Fruit fly (Drosophila melanogaster) whole organism, embryonic: Measurements from ENCODE around the gene CG17660.
A peak's percentile ranks its signal among the peaks of the same experiment; 100 is the strongest.

Experiments used
- ATbp ChIP-seq: fragments of 200-800 bp; sonication (Bioruptor generic); optimal IDR thresholded peaks from 2 replicates; lab custom pipeline; 2017; ENCODE audit warnings: missing biosample characterization, mild to moderate bottlenecking, missing genetic modification characterization, missing genetic modification reagents
- Aef1 ChIP-seq: fragments of 200-800 bp; sonication (Bioruptor generic); IDR thresholded peaks from 3 replicates; pipeline ENCODE4 v1.3.6; 2022; ENCODE audit warnings: missing biosample characterization, missing genetic modification characterization
- Asciz ChIP-seq: fragments of 200-800 bp; sonication (Bioruptor generic); optimal IDR thresholded peaks from 2 replicates; lab custom pipeline; 2017; ENCODE audit warnings: missing biosample characterization, mild to moderate bottlenecking, missing genetic modification characterization, missing genetic modification reagents
- Atf6 ChIP-seq: fragments of 200-800 bp; sonication (Bioruptor generic); IDR thresholded peaks from 2 replicates; pipeline ENCODE4 v1.3.6; 2022; ENCODE audit warnings: missing biosample characterization, missing genetic modification characterization
- B-H2 ChIP-seq: fragments of 200-800 bp; sonication (Bioruptor generic); optimal IDR thresholded peaks from 2 replicates; lab custom pipeline; 2018; ENCODE audit warnings: missing biosample characterization, mild to moderate bottlenecking, missing genetic modification characterization
- Bteb2 ChIP-seq: fragments of 200-800 bp; sonication (Bioruptor generic); optimal IDR thresholded peaks from 2 replicates; lab custom pipeline; 2016; ENCODE audit warnings: missing biosample characterization, missing genetic modification characterization
- CG10431 ChIP-seq: fragments of 200-800 bp; sonication (Bioruptor generic); optimal IDR thresholded peaks from 3 replicates; lab custom pipeline; 2018; ENCODE audit warnings: missing biosample characterization, mild to moderate bottlenecking, missing genetic modification characterization
- CG11456 ChIP-seq: fragments of 200-800 bp; sonication (Bioruptor generic); IDR thresholded peaks from 3 replicates; pipeline ENCODE4 v1.3.6; 2022; ENCODE audit warnings: missing biosample characterization, missing genetic modification characterization
- CG15269 ChIP-seq: fragments of 200-800 bp; sonication (Bioruptor generic); optimal IDR thresholded peaks from 2 replicates; lab custom pipeline; 2018; ENCODE audit warnings: missing biosample characterization, mild to moderate bottlenecking, missing genetic modification characterization, moderate library complexity
- CG1603 ChIP-seq: fragments of 200-800 bp; sonication (Bioruptor generic); optimal IDR thresholded peaks from 2 replicates; lab custom pipeline; 2019; ENCODE audit warnings: missing biosample characterization, mild to moderate bottlenecking, missing genetic modification characterization, moderate library complexity
- CG18262 ChIP-seq: fragments of 200-800 bp; optimal IDR thresholded peaks from 3 replicates; lab custom pipeline; 2019; ENCODE audit warnings: missing biosample characterization, mild to moderate bottlenecking, missing genetic modification characterization, moderate library complexity
- CG18599 ChIP-seq: fragments of 200-800 bp; sonication (Bioruptor generic); optimal IDR thresholded peaks from 3 replicates; lab custom pipeline; 2017; ENCODE audit warnings: missing biosample characterization, missing genetic modification characterization, mild to moderate bottlenecking, moderate library complexity, missing genetic modification reagents
- CG2199 ChIP-seq: fragments of 200-800 bp; sonication (Bioruptor generic); IDR thresholded peaks from 3 replicates; pipeline ENCODE4 v1.3.6; 2022; ENCODE audit warnings: missing biosample characterization, missing genetic modification characterization
- CG2889 ChIP-seq: fragments of 200-800 bp; sonication (Bioruptor generic); IDR thresholded peaks from 3 replicates; pipeline ENCODE4 v1.3.6; 2022; ENCODE audit warnings: missing biosample characterization, missing genetic modification characterization
- CG30020 ChIP-seq: fragments of 200-800 bp; optimal IDR thresholded peaks from 2 replicates; lab custom pipeline; 2019; ENCODE audit warnings: missing biosample characterization, mild to moderate bottlenecking, missing genetic modification characterization, moderate library complexity
- CG30431 ChIP-seq: fragments of 200-800 bp; sonication (Bioruptor generic); optimal IDR thresholded peaks from 2 replicates; lab custom pipeline; 2017; ENCODE audit warnings: missing biosample characterization, missing genetic modification characterization
- CG31441 ChIP-seq: fragments of 200-800 bp; sonication (Bioruptor generic); IDR thresholded peaks from 2 replicates; pipeline ENCODE4 v1.3.6; 2022; ENCODE audit warnings: missing biosample characterization, missing genetic modification characterization
- CG3838 ChIP-seq: fragments of 200-800 bp; sonication (Bioruptor generic); optimal IDR thresholded peaks from 3 replicates; lab custom pipeline; 2016; ENCODE audit warnings: missing biosample characterization, missing genetic modification characterization
- CG3995 ChIP-seq: fragments of 200-800 bp; sonication (Bioruptor generic); optimal IDR thresholded peaks from 3 replicates; lab custom pipeline; 2016; ENCODE audit warnings: missing biosample characterization, missing genetic modification characterization
- CG4404 ChIP-seq: fragments of 200-800 bp; sonication (Bioruptor generic); IDR thresholded peaks from 2 replicates; pipeline ENCODE4 v1.3.6; 2022; ENCODE audit warnings: missing biosample characterization, missing genetic modification characterization
- CG4707 ChIP-seq: fragments of 200-800 bp; sonication (Bioruptor generic); optimal IDR thresholded peaks from 2 replicates; lab custom pipeline; 2018; ENCODE audit warnings: missing biosample characterization, mild to moderate bottlenecking, missing genetic modification characterization, moderate library complexity
- CG7928 ChIP-seq: fragments of 200-800 bp; sonication (Bioruptor generic); optimal IDR thresholded peaks from 2 replicates; lab custom pipeline; 2017; ENCODE audit warnings: missing biosample characterization, mild to moderate bottlenecking, missing genetic modification characterization
- CG9727 ChIP-seq: fragments of 200-800 bp; sonication (Bioruptor generic); optimal IDR thresholded peaks from 3 replicates; lab custom pipeline; 2017; ENCODE audit warnings: missing biosample characterization, mild to moderate bottlenecking, missing genetic modification characterization
- CTCF ChIP-seq: fragments of 200-800 bp; sonication (Bioruptor generic); optimal IDR thresholded peaks from 2 replicates; lab custom pipeline; 2017; ENCODE audit warnings: missing biosample characterization, mild to moderate bottlenecking, missing genetic modification characterization, moderate library complexity
- Deaf1 ChIP-seq: fragments of 200-800 bp; optimal IDR thresholded peaks from 3 replicates; lab custom pipeline; 2019; ENCODE audit warnings: missing biosample characterization, mild to moderate bottlenecking, missing genetic modification characterization, moderate library complexity
- HLH54F ChIP-seq: fragments of 200-800 bp; sonication (Bioruptor generic); optimal IDR thresholded peaks from 3 replicates; lab custom pipeline; 2016; ENCODE audit warnings: missing biosample characterization, missing genetic modification characterization
- Hr51 ChIP-seq, 2 experiments: fragments of 200-800 bp; sonication (Bioruptor generic); optimal IDR thresholded peaks; 2 replicates in 1 of 2; 3 replicates in 1 of 2; lab custom pipeline; 2016 to 2018; ENCODE audit warnings: missing biosample characterization in 2 of 2, missing genetic modification characterization in 2 of 2, mild to moderate bottlenecking in 1 of 2, moderate library complexity in 1 of 2
- Hr78 ChIP-seq, 2 experiments: fragments of 200-800 bp in 1 of 2; fragments of >200 bp in 1 of 2; sonication (Bioruptor generic) in 1 of 2; optimal IDR thresholded peaks; 2 replicates each; lab custom pipeline; 2017 to 2019; ENCODE audit warnings: missing biosample characterization in 2 of 2, missing genetic modification characterization in 2 of 2, mild to moderate bottlenecking in 1 of 2, moderate library complexity in 1 of 2
- Hsf ChIP-seq: fragments of 200-800 bp; sonication (Bioruptor generic); optimal IDR thresholded peaks from 3 replicates; lab custom pipeline; 2016; ENCODE audit warnings: missing biosample characterization, missing genetic modification characterization
- MBD-R2 ChIP-seq: fragments of 200-800 bp; sonication (Bioruptor generic); IDR thresholded peaks from 2 replicates; pipeline ENCODE4 v1.3.6; 2022; ENCODE audit warnings: missing biosample characterization, missing genetic modification characterization
- Poxn ChIP-seq: fragments of 200-800 bp; sonication (Bioruptor generic); IDR thresholded peaks from 2 replicates; pipeline ENCODE4 v1.3.6; 2022; ENCODE audit warnings: missing biosample characterization, missing genetic modification characterization
- Spps ChIP-seq: fragments of 200-800 bp; sonication (Bioruptor generic); optimal IDR thresholded peaks from 2 replicates; lab custom pipeline; 2018; ENCODE audit warnings: missing biosample characterization, mild to moderate bottlenecking, missing genetic modification characterization
- br ChIP-seq: fragments of >200 bp; optimal IDR thresholded peaks from 2 replicates; lab custom pipeline; 2017
- chn ChIP-seq: fragments of 200-800 bp; sonication (Bioruptor generic); optimal IDR thresholded peaks from 2 replicates; lab custom pipeline; 2016; ENCODE audit warnings: missing biosample characterization, missing genetic modification characterization
- dmrt11E ChIP-seq: fragments of 200-800 bp; sonication (Bioruptor generic); optimal IDR thresholded peaks from 3 replicates; lab custom pipeline; 2018; ENCODE audit warnings: missing biosample characterization, mild to moderate bottlenecking, missing genetic modification characterization, moderate library complexity
- emc ChIP-seq: fragments of 200-800 bp; sonication (Bioruptor generic); optimal IDR thresholded peaks from 2 replicates; lab custom pipeline; 2016; ENCODE audit warnings: missing biosample characterization, missing genetic modification characterization
- eve ChIP-seq, 2 experiments: fragments of >200 bp; optimal IDR thresholded peaks; 2 replicates each; lab custom pipeline; 2017; ENCODE audit warnings: missing biosample characterization in 2 of 2, missing genetic modification characterization in 2 of 2
- ftz-f1 ChIP-seq: fragments of 200-800 bp; sonication (Bioruptor generic); optimal IDR thresholded peaks from 2 replicates; lab custom pipeline; 2016; ENCODE audit warnings: missing biosample characterization, missing genetic modification characterization
- gcm ChIP-seq: fragments of 200-800 bp; sonication (Bioruptor generic); optimal IDR thresholded peaks from 2 replicates; lab custom pipeline; 2019; ENCODE audit warnings: missing biosample characterization, mild to moderate bottlenecking, missing genetic modification characterization, moderate library complexity
- hkb ChIP-seq, 2 experiments: fragments of 200-800 bp in 1 of 2; fragments of >200 bp in 1 of 2; sonication (Bioruptor generic) in 1 of 2; IDR thresholded peaks in 1 of 2; optimal IDR thresholded peaks in 1 of 2; 2 replicates each; pipeline versions ENCODE4 v1.3.6 to Lab custom; 2017 to 2022; ENCODE audit warnings: missing biosample characterization in 1 of 2, missing genetic modification characterization in 1 of 2
- jumu ChIP-seq: fragments of 200-800 bp; sonication (Bioruptor generic); optimal IDR thresholded peaks from 3 replicates; lab custom pipeline; 2016; ENCODE audit warnings: missing biosample characterization, missing genetic modification characterization
- mirr ChIP-seq: fragments of 200-800 bp; sonication (Bioruptor generic); optimal IDR thresholded peaks from 3 replicates; lab custom pipeline; 2018; ENCODE audit warnings: missing biosample characterization, mild to moderate bottlenecking, missing genetic modification characterization
- nerfin-2 ChIP-seq: fragments of 200-800 bp; sonication (Bioruptor generic); IDR thresholded peaks from 2 replicates; pipeline ENCODE4 v1.3.6; 2022; ENCODE audit warnings: missing biosample characterization, missing genetic modification characterization; ENCODE audit not compliant: partially characterized antibody
- nmo ChIP-seq: fragments of 200-800 bp; sonication (Bioruptor generic); optimal IDR thresholded peaks from 2 replicates; lab custom pipeline; 2018; ENCODE audit warnings: missing biosample characterization, mild to moderate bottlenecking, missing genetic modification characterization, moderate library complexity
- p53 ChIP-seq: fragments of 200-800 bp; sonication (Bioruptor generic); optimal IDR thresholded peaks from 2 replicates; lab custom pipeline; 2016; ENCODE audit warnings: missing biosample characterization, missing genetic modification characterization
- pros ChIP-seq: fragments of 200-800 bp; sonication (Bioruptor generic); optimal IDR thresholded peaks from 3 replicates; lab custom pipeline; 2019; ENCODE audit warnings: missing biosample characterization, mild to moderate bottlenecking, missing genetic modification characterization, moderate library complexity
- sc ChIP-seq, 3 experiments: fragments of >200 bp in 2 of 3; fragments of 200-800 bp in 1 of 3; sonication (Bioruptor generic) in 1 of 3; optimal IDR thresholded peaks; 2 replicates in 2 of 3; 3 replicates in 1 of 3; lab custom pipeline; 2017; ENCODE audit warnings: mild to moderate bottlenecking in 1 of 3, missing biosample characterization in 1 of 3, missing genetic modification characterization in 1 of 3, missing genetic modification reagents in 1 of 3
- ttk ChIP-seq: fragments of 200-800 bp; sonication (Bioruptor generic); IDR thresholded peaks from 2 replicates; pipeline ENCODE4 v2.1.2; 2022; ENCODE audit warnings: missing biosample characterization, missing genetic modification characterization
- wek ChIP-seq: fragments of 200-800 bp; sonication (Bioruptor generic); optimal IDR thresholded peaks from 3 replicates; lab custom pipeline; 2018; ENCODE audit warnings: missing biosample characterization, mild to moderate bottlenecking, missing genetic modification characterization, moderate library complexity
- wor ChIP-seq: fragments of 200-800 bp; sonication (Bioruptor generic); IDR thresholded peaks from 2 replicates; pipeline ENCODE4 v1.3.6; 2022; ENCODE audit warnings: missing biosample characterization, missing genetic modification characterization

The CG17660 gene

DNA sequence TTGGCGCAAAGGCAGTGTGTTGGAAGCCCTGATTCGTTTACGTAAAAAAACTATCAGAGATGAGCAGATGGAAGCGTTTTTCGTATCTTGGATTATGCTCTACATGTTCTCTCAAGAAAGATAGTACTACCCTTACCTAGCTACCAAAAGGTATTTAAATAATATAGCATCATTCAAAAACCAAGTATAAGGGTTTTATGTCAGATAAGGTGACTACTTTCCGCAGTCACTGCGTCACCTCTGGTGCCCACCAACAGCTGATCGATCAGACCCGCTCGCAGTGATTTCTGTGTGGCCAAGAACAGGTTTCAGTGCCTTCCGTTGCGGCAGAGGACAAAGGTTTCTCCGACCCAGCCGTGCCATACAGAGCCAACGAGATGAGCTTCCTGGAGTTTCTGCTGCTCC is 19.4 kb upstream of the CG17660 start, which contains the start of the genes Eno and CG31937 (continued):
- peak; percentile 54; the same call in 2 of the 3 replicates for TF ChIP-seq Aef1 (GFP tag; lab: Robert Waterston, UW)
- no peak for TF ChIP-seq CG4707 (GFP tag; lab: Kevin White, UChicago)
- no peak for TF ChIP-seq hkb (optimal IDR thresholded peaks at IDR 0.05; lab: Kevin White, UChicago)
- peak; percentile 46; the same call in 1 of the 2 replicates for TF ChIP-seq hkb (GFP tag; IDR thresholded peaks at IDR 0.05; lab: Robert Waterston, UW)
- TF ChIP-seq sc (optimal IDR thresholded peaks at IDR 0.05; lab: Kevin White, UChicago): no peak
- TF ChIP-seq sc (GFP tag; optimal IDR thresholded peaks at IDR 0.05; lab: Kevin White, UChicago): no peak
- TF ChIP-seq wek: no peak
- peak; percentile 51 for TF ChIP-seq HLH54F (GFP tag; lab: Kevin White, UChicago)
- no peak for TF ChIP-seq nerfin-2 (GFP tag; lab: Robert Waterston, UW)
- TF ChIP-seq p53: no peak
- TF ChIP-seq CG18262 (tag; lab: Kevin White, UChicago): peak; percentile 22
- TF ChIP-seq CG2889: no peak
- TF ChIP-seq Asciz (GFP tag; lab: Kevin White, UChicago): peak; percentile 25
- TF ChIP-seq CTCF (GFP tag; lab: Kevin White, UChicago): no peak
- no peak for TF ChIP-seq Poxn (GFP tag; lab: Robert Waterston, UW)
- no peak for TF ChIP-seq Bteb2 (GFP tag; lab: Kevin White, UChicago)
- TF ChIP-seq chn: peak; percentile 4
- TF ChIP-seq CG4404: peak; percentile 33; the same call in 1 of the 2 replicates
- TF ChIP-seq gcm (GFP tag; lab: Kevin White, UChicago): peak; percentile 42
- TF ChIP-seq CG10431 (GFP tag; lab: Kevin White, UChicago): no peak
- TF ChIP-seq ATbp (GFP tag; lab: Kevin White, UChicago): no peak
- peak; percentile 71 for TF ChIP-seq Hsf (GFP tag; lab: Kevin White, UChicago)
- peak; percentile 98 for TF ChIP-seq CG3995 (GFP tag; lab: Kevin White, UChicago)
- TF ChIP-seq CG30020 (tag; lab: Kevin White, UChicago): no peak
- no peak for TF ChIP-seq emc (GFP tag; lab: Kevin White, UChicago)
- TF ChIP-seq eve (GFP tag; optimal IDR thresholded peaks at IDR 0.05; lab: Kevin White, UChicago): no peak
- TF ChIP-seq MBD-R2 (GFP tag; lab: Robert Waterston, UW): peak; percentile 86
- peak in 1 of 2 experiments; percentile 28 for TF ChIP-seq Hr51 (GFP tag; optimal IDR thresholded peaks at IDR 0.05; lab: Kevin White, UChicago)
- no peak for TF ChIP-seq dmrt11E (tag; lab: Kevin White, UChicago)
- TF ChIP-seq Deaf1 (tag; lab: Kevin White, UChicago): no peak
- TF ChIP-seq CG3838: no peak
- TF ChIP-seq wor: 0 out of 2 replicates have a peak, but pooled peaks have one; percentile 14
- peak; percentile 14 for TF ChIP-seq CG9727 (GFP tag; lab: Kevin White, UChicago)
- no peak for TF ChIP-seq CG30431 (GFP tag; lab: Kevin White, UChicago)
- no peak for TF ChIP-seq pros (GFP tag; lab: Kevin White, UChicago)
- TF ChIP-seq CG15269 (tag; lab: Kevin White, UChicago): peak; percentile 69
- TF ChIP-seq CG2199 (GFP tag; lab: Robert Waterston, UW): no peak
- TF ChIP-seq br (lab: Kevin White, UChicago): no peak
- peak; percentile 15 for TF ChIP-seq ftz-f1 (GFP tag; lab: Kevin White, UChicago)
- TF ChIP-seq ttk (GFP tag; lab: Robert Waterston, UW): peak; percentile 14; the same call in 1 of the 2 replicates
- peak; percentile 89 for TF ChIP-seq CG7928
- no peak for TF ChIP-seq Hr78 (GFP tag; optimal IDR thresholded peaks at IDR 0.05; lab: Kevin White, UChicago)
- TF ChIP-seq mirr (GFP tag; lab: Kevin White, UChicago): peak; percentile 36
- TF ChIP-seq B-H2 (GFP tag; lab: Kevin White, UChicago): peak; percentile 69
- TF ChIP-seq CG11456: no peak
- TF ChIP-seq Spps (tag; lab: Kevin White, UChicago): no peak
- TF ChIP-seq Atf6 (GFP tag; lab: Robert Waterston, UW): 0 out of 2 replicates have a peak, but pooled peaks have one; percentile 23
- TF ChIP-seq CG1603 (tag; lab: Kevin White, UChicago): peak; percentile 42
- peak; percentile 50; the same call in 1 of the 2 replicates for TF ChIP-seq CG31441 (GFP tag; lab: Robert Waterston, UW)
- TF ChIP-seq CG18599 (GFP tag; lab: Kevin White, UChicago): peak; percentile 39
- peak; percentile 12 for TF ChIP-seq nmo
- TF ChIP-seq jumu: peak; percentile 18
